Fruit fly (Drosophila melanogaster) whole organism, embryonic: ENCODE results near the gene CtBP.

Experiments
- Adf1 ChIP-seq: fragments of 200-800 bp; sonication (Bioruptor generic); IDR thresholded peaks from 2 replicates; pipeline ENCODE4 v1.3.6; 2022; ENCODE audit warnings: missing biosample characterization, missing genetic modification characterization
- Atf-2 ChIP-seq: fragments of 200-800 bp; sonication (Bioruptor generic); optimal IDR thresholded peaks from 2 replicates; lab custom pipeline; 2016; ENCODE audit warnings: missing biosample characterization, missing genetic modification characterization
- Atf3 ChIP-seq: fragments of 200-800 bp; sonication (Bioruptor generic); optimal IDR thresholded peaks from 3 replicates; lab custom pipeline; 2016; ENCODE audit warnings: missing biosample characterization, missing genetic modification characterization
- Bdp1 ChIP-seq: fragments of 200-800 bp; sonication (Bioruptor generic); optimal IDR thresholded peaks from 3 replicates; lab custom pipeline; 2016; ENCODE audit warnings: missing biosample characterization, missing genetic modification characterization
- Blimp-1 ChIP-seq: fragments of 200-800 bp; sonication (Bioruptor generic); optimal IDR thresholded peaks from 3 replicates; lab custom pipeline; 2018; ENCODE audit warnings: missing biosample characterization, missing genetic modification characterization, mild to moderate bottlenecking, moderate library complexity, missing genetic modification reagents
- CG12071 ChIP-seq: fragments of 200-800 bp; sonication (Bioruptor generic); optimal IDR thresholded peaks from 3 replicates; lab custom pipeline; 2018; ENCODE audit warnings: missing biosample characterization, mild to moderate bottlenecking, missing genetic modification characterization
- CG12236 ChIP-seq: fragments of 200-800 bp; sonication (Bioruptor generic); optimal IDR thresholded peaks from 2 replicates; lab custom pipeline; 2016; ENCODE audit warnings: missing biosample characterization, missing genetic modification characterization
- CG12299 ChIP-seq: fragments of 200-800 bp; sonication (Bioruptor generic); optimal IDR thresholded peaks from 2 replicates; lab custom pipeline; 2018; ENCODE audit warnings: missing biosample characterization, mild to moderate bottlenecking, missing genetic modification characterization
- CG12744 ChIP-seq: fragments of 200-800 bp; sonication (Bioruptor generic); optimal IDR thresholded peaks from 2 replicates; lab custom pipeline; 2016; ENCODE audit warnings: missing biosample characterization, missing genetic modification characterization
- CG14860 ChIP-seq: fragments of 200-800 bp; sonication (Bioruptor generic); IDR thresholded peaks from 3 replicates; pipeline ENCODE4 v1.3.6; 2022; ENCODE audit warnings: missing biosample characterization, missing genetic modification characterization; ENCODE audit not compliant: partially characterized antibody
- CG2116 ChIP-seq: fragments of 200-800 bp; sonication (Bioruptor generic); optimal IDR thresholded peaks from 3 replicates; lab custom pipeline; 2018; ENCODE audit warnings: missing biosample characterization, mild to moderate bottlenecking, missing genetic modification characterization
- CG31224 ChIP-seq: fragments of 200-800 bp; sonication (Bioruptor generic); IDR thresholded peaks from 2 replicates; pipeline ENCODE4 v1.3.6; 2022; ENCODE audit warnings: missing biosample characterization, missing genetic modification characterization
- CG3163 ChIP-seq: fragments of 200-800 bp; sonication (Bioruptor generic); optimal IDR thresholded peaks from 3 replicates; lab custom pipeline; 2016; ENCODE audit warnings: missing biosample characterization, missing genetic modification characterization
- CG32767 ChIP-seq: fragments of 200-800 bp; sonication (Bioruptor generic); IDR thresholded peaks from 2 replicates; pipeline ENCODE4 v1.3.6; 2022; ENCODE audit warnings: missing biosample characterization, missing genetic modification characterization
- CG3281 ChIP-seq: fragments of 200-800 bp; sonication (Bioruptor generic); optimal IDR thresholded peaks from 3 replicates; lab custom pipeline; 2017; ENCODE audit warnings: missing biosample characterization, mild to moderate bottlenecking, missing genetic modification characterization
- CG4328 ChIP-seq: fragments of 200-800 bp; sonication (Bioruptor generic); optimal IDR thresholded peaks from 3 replicates; lab custom pipeline; 2017; ENCODE audit warnings: missing biosample characterization, missing genetic modification reagents, missing genetic modification characterization
- CG6689 ChIP-seq: fragments of 200-800 bp; sonication (Bioruptor generic); IDR thresholded peaks from 2 replicates; pipeline ENCODE4 v1.3.6; 2022; ENCODE audit warnings: missing biosample characterization, missing genetic modification characterization
- CG7786 ChIP-seq: fragments of 200-800 bp; sonication (Bioruptor generic); optimal IDR thresholded peaks from 2 replicates; lab custom pipeline; 2016; ENCODE audit warnings: missing biosample characterization, missing genetic modification characterization
- CG8281 ChIP-seq: fragments of 200-800 bp; sonication (Bioruptor generic); optimal IDR thresholded peaks from 2 replicates; lab custom pipeline; 2018; ENCODE audit warnings: missing biosample characterization, mild to moderate bottlenecking, missing genetic modification characterization, moderate library complexity
- CG9215 ChIP-seq: fragments of 200-800 bp; sonication (Bioruptor generic); IDR thresholded peaks from 2 replicates; pipeline ENCODE4 v1.3.6; 2022; ENCODE audit warnings: missing biosample characterization, missing genetic modification characterization
- D19B ChIP-seq: fragments of 200-800 bp; sonication (Bioruptor generic); optimal IDR thresholded peaks from 2 replicates; lab custom pipeline; 2017; ENCODE audit warnings: missing biosample characterization, mild to moderate bottlenecking, missing genetic modification characterization
- Dbx ChIP-seq: fragments of 200-800 bp; sonication (Bioruptor generic); IDR thresholded peaks from 3 replicates; pipeline ENCODE4 v1.3.6; 2022; ENCODE audit warnings: missing biosample characterization, missing genetic modification characterization
- Dll ChIP-seq: fragments of 200-800 bp; sonication (Bioruptor generic); IDR thresholded peaks from 4 replicates; pipeline ENCODE4 v1.3.6; 2022; ENCODE audit warnings: missing biosample characterization, missing genetic modification characterization; ENCODE audit not compliant: partially characterized antibody
- Doc3 ChIP-seq: fragments of 200-800 bp; sonication (Bioruptor generic); IDR thresholded peaks from 3 replicates; pipeline ENCODE4 v1.3.6; 2022; ENCODE audit warnings: missing biosample characterization, missing genetic modification characterization; ENCODE audit not compliant: partially characterized antibody
- Dref ChIP-seq: fragments of 200-800 bp; sonication (Bioruptor generic); IDR thresholded peaks from 2 replicates; pipeline ENCODE4 v1.3.6; 2022; ENCODE audit warnings: missing biosample characterization, missing genetic modification characterization
- Fer1 ChIP-seq: fragments of 200-800 bp; sonication (Bioruptor generic); optimal IDR thresholded peaks from 2 replicates; lab custom pipeline; 2017; ENCODE audit warnings: missing biosample characterization, mild to moderate bottlenecking, missing genetic modification characterization
- H2.0 ChIP-seq: fragments of 200-800 bp; sonication (Bioruptor generic); IDR thresholded peaks from 2 replicates; pipeline ENCODE4 v1.3.6; 2022; ENCODE audit warnings: missing biosample characterization, missing genetic modification characterization
- HLH54F ChIP-seq: fragments of 200-800 bp; sonication (Bioruptor generic); optimal IDR thresholded peaks from 3 replicates; lab custom pipeline; 2016; ENCODE audit warnings: missing biosample characterization, missing genetic modification characterization
- Hand ChIP-seq: fragments of 200-800 bp; sonication (Bioruptor generic); optimal IDR thresholded peaks from 2 replicates; lab custom pipeline; 2017; ENCODE audit warnings: mild to moderate bottlenecking, missing biosample characterization, missing genetic modification reagents, missing genetic modification characterization
- Lhr ChIP-seq: fragments of 200-800 bp; sonication (Bioruptor generic); optimal IDR thresholded peaks from 3 replicates; lab custom pipeline; 2017; ENCODE audit warnings: mild to moderate bottlenecking, missing biosample characterization, missing genetic modification reagents, missing genetic modification characterization
- Lim3 ChIP-seq: fragments of 200-800 bp; sonication (Bioruptor generic); IDR thresholded peaks from 2 replicates; pipeline ENCODE4 v1.3.6; 2022; ENCODE audit warnings: missing biosample characterization, missing genetic modification characterization
- Lpt ChIP-seq: fragments of >200 bp; optimal IDR thresholded peaks from 2 replicates; lab custom pipeline; 2018; ENCODE audit warnings: missing biosample characterization, missing genetic modification characterization
- NfI ChIP-seq: fragments of 200-800 bp; sonication (Bioruptor generic); optimal IDR thresholded peaks from 3 replicates; lab custom pipeline; 2018; ENCODE audit warnings: missing biosample characterization, mild to moderate bottlenecking, missing genetic modification characterization, moderate library complexity
- Ssrp ChIP-seq: fragments of 200-800 bp; sonication (Bioruptor generic); optimal IDR thresholded peaks from 2 replicates; lab custom pipeline; 2018; ENCODE audit warnings: missing biosample characterization, mild to moderate bottlenecking, missing genetic modification characterization, moderate library complexity
- Xbp1 ChIP-seq: fragments of 200-800 bp; sonication (Bioruptor generic); optimal IDR thresholded peaks from 3 replicates; lab custom pipeline; 2016; ENCODE audit warnings: missing biosample characterization, mild to moderate bottlenecking, missing genetic modification characterization
- btn ChIP-seq: fragments of 200-800 bp; sonication (Bioruptor generic); optimal IDR thresholded peaks from 2 replicates; lab custom pipeline; 2016; ENCODE audit warnings: missing biosample characterization, missing genetic modification characterization
- chn ChIP-seq: fragments of 200-800 bp; sonication (Bioruptor generic); optimal IDR thresholded peaks from 2 replicates; lab custom pipeline; 2016; ENCODE audit warnings: missing biosample characterization, missing genetic modification characterization
- crc ChIP-seq: fragments of 200-800 bp; sonication (Bioruptor generic); optimal IDR thresholded peaks from 2 replicates; lab custom pipeline; 2016; ENCODE audit warnings: missing biosample characterization, missing genetic modification characterization
- crol ChIP-seq: fragments of 200-800 bp; sonication (Bioruptor generic); IDR thresholded peaks from 2 replicates; pipeline ENCODE4 v1.3.6; 2022; ENCODE audit warnings: missing biosample characterization, missing genetic modification characterization
- dan ChIP-seq: fragments of 200-800 bp; sonication (Bioruptor generic); IDR thresholded peaks from 2 replicates; pipeline ENCODE4 v1.3.6; 2022; ENCODE audit warnings: missing biosample characterization, missing genetic modification characterization
- gce ChIP-seq: fragments of 200-800 bp; sonication (Bioruptor generic); IDR thresholded peaks from 3 replicates; pipeline ENCODE4 v1.3.6; 2022; ENCODE audit warnings: missing biosample characterization, missing genetic modification characterization
- ind ChIP-seq: fragments of 200-800 bp; sonication (Bioruptor generic); optimal IDR thresholded peaks from 3 replicates; lab custom pipeline; 2016; ENCODE audit warnings: missing biosample characterization, missing genetic modification characterization
- lov ChIP-seq, 2 experiments: fragments of 200-800 bp in 1 of 2; fragments of >200 bp in 1 of 2; sonication (Bioruptor generic) in 1 of 2; IDR thresholded peaks in 1 of 2; optimal IDR thresholded peaks in 1 of 2; 2 replicates in 1 of 2; 3 replicates in 1 of 2; pipeline versions ENCODE4 v1.3.6 to Lab custom; 2017 to 2022; ENCODE audit warnings: missing biosample characterization in 1 of 2, missing genetic modification characterization in 1 of 2
- maf-S ChIP-seq: fragments of 200-800 bp; sonication (Bioruptor generic); optimal IDR thresholded peaks from 2 replicates; lab custom pipeline; 2016; ENCODE audit warnings: missing biosample characterization, missing genetic modification characterization
- nau ChIP-seq: fragments of 200-800 bp; sonication (Bioruptor generic); optimal IDR thresholded peaks from 3 replicates; lab custom pipeline; 2017; ENCODE audit warnings: missing biosample characterization, mild to moderate bottlenecking, missing genetic modification characterization, missing genetic modification reagents
- onecut ChIP-seq: fragments of 200-800 bp; sonication (Bioruptor generic); IDR thresholded peaks from 2 replicates; pipeline ENCODE4 v1.3.6; 2022; ENCODE audit warnings: missing biosample characterization, missing genetic modification characterization
- pros ChIP-seq: fragments of 200-800 bp; sonication (Bioruptor generic); optimal IDR thresholded peaks from 3 replicates; lab custom pipeline; 2019; ENCODE audit warnings: missing biosample characterization, mild to moderate bottlenecking, missing genetic modification characterization, moderate library complexity
- sens-2 ChIP-seq: fragments of 200-800 bp; sonication (Bioruptor generic); IDR thresholded peaks from 2 replicates; pipeline ENCODE4 v1.3.6; 2022; ENCODE audit warnings: missing biosample characterization, missing genetic modification characterization
- sisA ChIP-seq: fragments of 200-800 bp; sonication (Bioruptor generic); IDR thresholded peaks from 2 replicates; pipeline ENCODE4 v1.3.6; 2022; ENCODE audit warnings: missing biosample characterization, missing genetic modification characterization
- so ChIP-seq: fragments of 200-800 bp; sonication (Bioruptor generic); IDR thresholded peaks from 3 replicates; pipeline ENCODE4 v1.3.6; 2022; ENCODE audit warnings: missing biosample characterization, missing genetic modification characterization
- sqz ChIP-seq: fragments of 200-800 bp; sonication (Bioruptor generic); optimal IDR thresholded peaks from 3 replicates; lab custom pipeline; 2018; ENCODE audit warnings: missing biosample characterization, mild to moderate bottlenecking, missing genetic modification characterization
- z ChIP-seq: fragments of 200-800 bp; sonication (Bioruptor generic); IDR thresholded peaks from 3 replicates; pipeline ENCODE4 v1.3.6; 2022; ENCODE audit warnings: missing biosample characterization, missing genetic modification characterization

The CtBP gene

dm6 chr3R:13032975-13033445 is 21.6 kb downstream of the CtBP start (continued):
- TF ChIP-seq sisA (GFP tag; lab: Robert Waterston, UW) (no peak), CG6689 (no peak), sqz (GFP tag; lab: Kevin White, UChicago) (no peak), D19B (GFP tag; lab: Kevin White, UChicago) (no peak), CG3281 (GFP tag; lab: Kevin White, UChicago) (peak; percentile 52), Dref (no peak), Lhr (GFP tag; lab: Kevin White, UChicago) (peak; percentile 12), H2.0 (no peak), HLH54F (GFP tag; lab: Kevin White, UChicago) (no peak), CG12299 (tag; lab: Kevin White, UChicago) (no peak), gce (GFP tag; lab: Robert Waterston, UW) (peak; percentile 66; the same call in 1 of the 3 replicates), CG8281 (no peak), CG32767 (GFP tag; lab: Robert Waterston, UW) (no peak), Hand (GFP tag; lab: Kevin White, UChicago) (no peak), CG12236 (GFP tag; lab: Kevin White, UChicago) (no peak), CG31224 (GFP tag; lab: Robert Waterston, UW) (no peak), btn (no peak), Bdp1 (GFP tag; lab: Kevin White, UChicago) (no peak), Lpt (no peak), CG2116 (no peak), lov (optimal IDR thresholded peaks at IDR 0.05; lab: Kevin White, UChicago) (no peak), lov (GFP tag; IDR thresholded peaks at IDR 0.05; lab: Robert Waterston, UW) (peak; percentile 67; the same call in 1 of the 3 replicates), CG4328 (GFP tag; lab: Kevin White, UChicago) (peak; percentile 55), Fer1 (no peak), CG7786 (GFP tag; lab: Kevin White, UChicago) (no peak), nau (GFP tag; lab: Kevin White, UChicago) (no peak), Blimp-1 (GFP tag; lab: Kevin White, UChicago) (no peak), crol (GFP tag; lab: Robert Waterston, UW) (no peak), dan (GFP tag; lab: Robert Waterston, UW) (no peak), NfI (no peak), CG9215 (GFP tag; lab: Robert Waterston, UW) (no peak), Ssrp (tag; lab: Kevin White, UChicago) (no peak), Adf1 (GFP tag; lab: Robert Waterston, UW) (no peak), sens-2 (no peak), CG3163 (GFP tag; lab: Kevin White, UChicago) (no peak), CG12744 (GFP tag; lab: Kevin White, UChicago) (no peak), Atf3 (GFP tag; lab: Kevin White, UChicago) (no peak), z (GFP tag; lab: Robert Waterston, UW) (no peak), maf-S (GFP tag; lab: Kevin White, UChicago) (no peak), Doc3 (GFP tag; lab: Robert Waterston, UW) (no peak), crc (GFP tag; lab: Kevin White, UChicago) (no peak), so (GFP tag; lab: Robert Waterston, UW) (peak; percentile 40; the same call in 1 of the 3 replicates), Dbx (GFP tag; lab: Robert Waterston, UW) (no peak), CG14860 (no peak), pros (GFP tag; lab: Kevin White, UChicago) (no peak), CG12071 (GFP tag; lab: Kevin White, UChicago) (no peak), Atf-2 (GFP tag; lab: Kevin White, UChicago) (no peak), Dll (GFP tag; lab: Robert Waterston, UW) (no peak), chn (GFP tag; lab: Kevin White, UChicago) (no peak), Xbp1 (no peak), Lim3 (no peak), ind (GFP tag; lab: Kevin White, UChicago) (no peak), onecut (peak; percentile 36; the same call in 1 of the 2 replicates)
